In the genomic region with DNA sequence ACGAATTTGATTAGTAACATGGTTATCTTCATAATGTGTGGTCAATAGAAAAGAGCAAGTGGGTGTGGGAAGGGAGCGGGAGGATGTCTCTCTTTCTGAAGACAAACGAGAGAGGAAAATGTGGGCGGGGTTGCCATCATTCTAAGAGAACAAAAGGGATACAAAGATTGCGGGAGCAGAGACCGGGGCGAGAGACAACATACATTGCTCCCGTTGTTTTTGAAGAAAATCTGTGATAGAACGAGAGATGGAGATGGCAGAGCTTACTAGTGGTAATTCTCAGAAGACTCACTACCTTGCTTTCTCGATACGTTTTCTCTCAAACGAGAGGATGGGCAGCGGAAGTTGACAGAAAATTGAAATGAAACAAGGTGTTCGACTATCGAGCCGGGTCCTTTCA, we compare ENCODE assay signal across 4 worm cellular contexts.
A peak's percentile ranks its signal among the peaks of the same experiment; 100 is the strongest.
TF ChIP-seq lines count a peak whose summit lies in the region.

No protein-coding gene starts in this region.

TF ChIP-seq in whole organism, L1 larva, 84 proteins besides CTCF, POLR2A, EP300 and RAD21 (continues in another document):
- no peak for TF ChIP-seq blmp-1 (tag; optimal IDR thresholded peaks at IDR 0.05; lab: Kevin White, UChicago)
- no peak for TF ChIP-seq elt-2 (tag; optimal IDR thresholded peaks at IDR 0.05; lab: Kevin White, UChicago)
- TF ChIP-seq unc-130 (tag; optimal IDR thresholded peaks at IDR 0.05; lab: Kevin White, UChicago) = no peak
- no peak for TF ChIP-seq alr-1 (tag; optimal IDR thresholded peaks at IDR 0.05; lab: Kevin White, UChicago; ENCODE audit: borderline replicate concordance)
- TF ChIP-seq snpc-4 (tag; optimal IDR thresholded peaks at IDR 0.05; lab: Kevin White, UChicago) = no peak
- peak; percentile 14 for TF ChIP-seq tbx-2 (tag; optimal IDR thresholded peaks at IDR 0.05; lab: Kevin White, UChicago)
- no peak for TF ChIP-seq unc-62 (GFP tag; optimal IDR thresholded peaks at IDR 0.05; lab: Kevin White, UChicago)
- no peak for TF ChIP-seq zag-1 (tag; optimal IDR thresholded peaks at IDR 0.05; lab: Kevin White, UChicago)
- TF ChIP-seq C34B4.2 (tag; optimal IDR thresholded peaks at IDR 0.05; lab: Kevin White, UChicago) = no peak
- TF ChIP-seq C16A3.4 (tag; optimal IDR thresholded peaks at IDR 0.05; lab: Kevin White, UChicago) = no peak
- no peak for TF ChIP-seq isw-1 (GFP tag; IDR thresholded peaks at IDR 0.05; lab: Robert Waterston, UW)
- TF ChIP-seq sup-37 (GFP tag; optimal IDR thresholded peaks at IDR 0.05; lab: Kevin White, UChicago) = no peak
- no peak for TF ChIP-seq nhr-84 (tag; optimal IDR thresholded peaks at IDR 0.05; lab: Kevin White, UChicago)
- TF ChIP-seq mab-9 (GFP tag; IDR thresholded peaks at IDR 0.05; lab: Robert Waterston, UW) = no peak
- TF ChIP-seq hlh-17 (GFP tag; optimal IDR thresholded peaks at IDR 0.05; lab: Kevin White, UChicago; ENCODE audit: borderline replicate concordance) = no peak
- peak; percentile 72 for TF ChIP-seq lin-14 (GFP tag; optimal IDR thresholded peaks at IDR 0.05; lab: Kevin White, UChicago)
- TF ChIP-seq ama-1 (optimal IDR thresholded peaks at IDR 0.05; lab: Kevin White, UChicago) = no peak
- no peak for TF ChIP-seq tlp-1 (tag; optimal IDR thresholded peaks at IDR 0.05; lab: Kevin White, UChicago)
- TF ChIP-seq xbp-1 (tag; optimal IDR thresholded peaks at IDR 0.05; lab: Kevin White, UChicago) = no peak
- no peak for TF ChIP-seq C04F5.9 (tag; optimal IDR thresholded peaks at IDR 0.05; lab: Kevin White, UChicago)
- no peak for TF ChIP-seq ceh-8 (GFP tag; optimal IDR thresholded peaks at IDR 0.05; lab: Kevin White, UChicago)
- no peak for TF ChIP-seq ztf-4 (tag; optimal IDR thresholded peaks at IDR 0.05; lab: Kevin White, UChicago)

TF ChIP-seq in whole organism, L2 larva, 48 proteins besides CTCF, POLR2A, EP300 and RAD21:
- TF ChIP-seq sma-9 (GFP tag; optimal IDR thresholded peaks at IDR 0.05; lab: Kevin White, UChicago) (peak; percentile 25), sma-9 (tag; optimal IDR thresholded peaks at IDR 0.05; lab: Kevin White, UChicago) (no peak), nhr-129 (tag; optimal IDR thresholded peaks at IDR 0.05; lab: Kevin White, UChicago) (peak; percentile 20), ceh-16 (tag; optimal IDR thresholded peaks at IDR 0.05; lab: Kevin White, UChicago) (no peak), skn-1 (tag; optimal IDR thresholded peaks at IDR 0.05; lab: Kevin White, UChicago) (no peak)

TF ChIP-seq in whole organism, late embryonic, 69 proteins besides CTCF, POLR2A, EP300 and RAD21:
- no peak for TF ChIP-seq unc-86 (tag; optimal IDR thresholded peaks at IDR 0.05; lab: Kevin White, UChicago)
- peak; percentile 2 for TF ChIP-seq unc-55 (GFP tag; optimal IDR thresholded peaks at IDR 0.05; lab: Kevin White, UChicago)
- no peak for TF ChIP-seq hlh-30 (tag; optimal IDR thresholded peaks at IDR 0.05; lab: Kevin White, UChicago; ENCODE audit: insufficient read depth)
- TF ChIP-seq ceh-18 (tag; optimal IDR thresholded peaks at IDR 0.05; lab: Kevin White, UChicago) = peak; percentile 4
- no peak for TF ChIP-seq lim-6 (tag; optimal IDR thresholded peaks at IDR 0.05; lab: Kevin White, UChicago)
TF ChIP-seq in whole organism, late embryonic: peak in this region for 2.

TF ChIP-seq in whole organism, mixed stage, embryonic, 35 proteins besides CTCF, POLR2A, EP300 and RAD21:
- peak; percentile 36 for TF ChIP-seq unc-120 (tag; optimal IDR thresholded peaks at IDR 0.05; lab: Kevin White, UChicago; ENCODE audit: poor library complexity, severe bottlenecking)
- no peak for TF ChIP-seq blmp-1 (tag; optimal IDR thresholded peaks at IDR 0.05; lab: Kevin White, UChicago)

Comparison
In these comparisons a context has a peak if more than half of its experiments do, and no peak if none do; other contexts are left out.
1. Of the 10 proteins assayed by ChIP-seq in both whole organism, L1 larva and whole organism, late embryonic: peak only in whole organism, L1 larva: pag-3, rnt-1 and tbx-2; only in whole organism, late embryonic: none; in both: none; in neither: 7.